Worm (Caenorhabditis elegans): ENCODE results near the gene Y39A3CL.4.

The Y39A3CL.4 gene

ce11 chrIII:1785776-1786175 is 7.9 kb upstream of the Y39A3CL.4 start (continued):
- TF ChIP-seq dmd-6 (GFP tag; IDR thresholded peaks at IDR 0.05): peak; percentile 14; the same call in 1 of the 2 replicates
- TF ChIP-seq dmd-8 (GFP tag; IDR thresholded peaks at IDR 0.05): no peak
- TF ChIP-seq ztf-7 (tag; optimal IDR thresholded peaks at IDR 0.05): no peak
- no peak for TF ChIP-seq gei-8 (GFP tag; optimal IDR thresholded peaks at IDR 0.05)
- no peak for TF ChIP-seq zfp-3 (GFP tag; conservative IDR thresholded peaks at IDR 0.05)
- no peak for TF ChIP-seq unc-130 (GFP tag; optimal IDR thresholded peaks at IDR 0.05)
- no peak for TF ChIP-seq jun-1 (tag; optimal IDR thresholded peaks at IDR 0.05)
- peak; percentile 71 for TF ChIP-seq egl-43 (GFP tag; IDR thresholded peaks at IDR 0.05)
- no peak for TF ChIP-seq lim-7 (GFP tag; IDR thresholded peaks at IDR 0.05)
- TF ChIP-seq ceh-32 (tag; optimal IDR thresholded peaks at IDR 0.05; ENCODE audit: poor library complexity): no peak
- TF ChIP-seq egl-27 (tag; optimal IDR thresholded peaks at IDR 0.05): no peak
- no peak for TF ChIP-seq Y48G9A.11 (GFP tag; IDR thresholded peaks at IDR 0.05)
- no peak for TF ChIP-seq F44E2.7 (GFP tag; IDR thresholded peaks at IDR 0.05)
- no peak for TF ChIP-seq zip-11 (GFP tag; IDR thresholded peaks at IDR 0.05)
- TF ChIP-seq spr-3 (GFP tag; optimal IDR thresholded peaks at IDR 0.05): no peak
- TF ChIP-seq nhr-76 (tag; optimal IDR thresholded peaks at IDR 0.05): no peak
- no peak for TF ChIP-seq ztf-11 (tag; optimal IDR thresholded peaks at IDR 0.05)
- no peak for TF ChIP-seq F10B5.3 (tag; optimal IDR thresholded peaks at IDR 0.05)
- no peak for TF ChIP-seq unc-62 (GFP tag; optimal IDR thresholded peaks at IDR 0.05 in 1 of 2)
- no peak for TF ChIP-seq unc-62 (tag; optimal IDR thresholded peaks at IDR 0.05)
- TF ChIP-seq lin-29 (GFP tag; IDR thresholded peaks at IDR 0.05): no peak
- TF ChIP-seq madf-5 (GFP tag; IDR thresholded peaks at IDR 0.05): no peak
- no peak for TF ChIP-seq php-3 (GFP tag; IDR thresholded peaks at IDR 0.05)
- no peak for TF ChIP-seq duxl-1 (tag; optimal IDR thresholded peaks at IDR 0.05; ENCODE audit: poor library complexity)
- TF ChIP-seq cey-2 (tag; optimal IDR thresholded peaks at IDR 0.05; ENCODE audit: borderline replicate concordance, insufficient read depth): no peak
- TF ChIP-seq attf-4 (tag; optimal IDR thresholded peaks at IDR 0.05): no peak
- TF ChIP-seq zfp-2 (tag; optimal IDR thresholded peaks at IDR 0.05): no peak
- TF ChIP-seq nhr-102 (tag; optimal IDR thresholded peaks at IDR 0.05): no peak
- TF ChIP-seq sdz-12 (GFP tag; optimal IDR thresholded peaks at IDR 0.05): no peak
- peak in 1 of 2 experiments; percentile 57 for TF ChIP-seq hif-1 (tag; optimal IDR thresholded peaks at IDR 0.05)
- no peak for TF ChIP-seq skn-1 (tag; optimal IDR thresholded peaks at IDR 0.05)
- TF ChIP-seq zip-2 (tag; optimal IDR thresholded peaks at IDR 0.05): no peak
- no peak for TF ChIP-seq T26A8.4 (GFP tag; IDR thresholded peaks at IDR 0.05)
- TF ChIP-seq daf-8 (GFP tag; IDR thresholded peaks at IDR 0.05): no peak
- TF ChIP-seq lin-39 (tag; optimal IDR thresholded peaks at IDR 0.05): no peak
- TF ChIP-seq hmg-1.1 (GFP tag; IDR thresholded peaks at IDR 0.05): peak; percentile 75
- no peak for TF ChIP-seq Y5F2A.4 (GFP tag; optimal IDR thresholded peaks at IDR 0.05)
- TF ChIP-seq tra-1 (GFP tag; IDR thresholded peaks at IDR 0.05): no peak
- TF ChIP-seq mxl-3 (GFP tag; optimal IDR thresholded peaks at IDR 0.05): no peak
- no peak for TF ChIP-seq Y75B8A.6 (GFP tag; IDR thresholded peaks at IDR 0.05)
- TF ChIP-seq dpl-1 (GFP tag; optimal IDR thresholded peaks at IDR 0.05): no peak
- no peak for TF ChIP-seq Y105C5A.15 (GFP tag; IDR thresholded peaks at IDR 0.05)
- no peak for TF ChIP-seq ZK546.5 (tag; optimal IDR thresholded peaks at IDR 0.05)
- peak; percentile 47 for TF ChIP-seq hlh-11 (tag; optimal IDR thresholded peaks at IDR 0.05)
- TF ChIP-seq lin-13 (GFP tag; optimal IDR thresholded peaks at IDR 0.05): peak; percentile 20
- TF ChIP-seq F37D6.2 (tag; optimal IDR thresholded peaks at IDR 0.05): peak; percentile 32
- TF ChIP-seq snpc-4 (tag; optimal IDR thresholded peaks at IDR 0.05): no peak
- no peak for TF ChIP-seq saeg-2 (GFP tag; IDR thresholded peaks at IDR 0.05)
- no peak for TF ChIP-seq madf-9 (GFP tag; conservative IDR thresholded peaks at IDR 0.05)
- TF ChIP-seq daf-16 (GFP tag; optimal IDR thresholded peaks at IDR 0.05): no peak
- TF ChIP-seq daf-16 (tag; optimal IDR thresholded peaks at IDR 0.05): no peak
- no peak for TF ChIP-seq vab-7 (GFP tag; IDR thresholded peaks at IDR 0.05)
- no peak; the same call in 1 of the 2 replicates for TF ChIP-seq ceh-20 (GFP tag; IDR thresholded peaks at IDR 0.05)

Measured in whole organism, L4 larva.